Worm (Caenorhabditis elegans) whole organism, young adult: Measurements from ENCODE around the gene C30A5.16.

ENCODE experiments used
- F49E8.2 ChIP-seq: sonication (generic microtip); optimal IDR thresholded peaks from 3 replicates; lab custom pipeline; 2017; ENCODE audit warnings: missing genetic modification characterization, mild to moderate bottlenecking, missing compliant biosample characterization, antibody characterized with exemption, moderate library complexity; ENCODE audit not compliant: insufficient read depth
- T26A5.8 ChIP-seq: sonication (generic microtip); optimal IDR thresholded peaks from 2 replicates; lab custom pipeline; 2016; ENCODE audit warnings: missing genetic modification characterization, missing compliant biosample characterization
- ama-1 ChIP-seq, 3 experiments: fragments of 150-350 bp in 1 of 3; sonication (generic microtip) in 2 of 3; optimal IDR thresholded peaks; 2 replicates each; lab custom pipeline; 2014 to 2018; ENCODE audit warnings: missing biosample characterization in 2 of 3, missing genetic modification characterization in 2 of 3, missing genetic modification reagents in 2 of 3
- bed-2 ChIP-seq: fragments of 200-800 bp; sonication (Bioruptor generic); IDR thresholded peaks from 2 replicates; pipeline ENCODE4 v1.3.6; 2022; ENCODE audit warnings: missing genetic modification reagents, missing genetic modification characterization, missing compliant biosample characterization
- dpl-1 ChIP-seq: fragments of 150-350 bp; optimal IDR thresholded peaks from 2 replicates; lab custom pipeline; 2014; ENCODE audit warnings: missing biosample characterization, missing genetic modification reagents, missing genetic modification characterization
- lin-40 ChIP-seq: sonication (generic microtip); optimal IDR thresholded peaks from 2 replicates; lab custom pipeline; 2016; ENCODE audit warnings: missing genetic modification characterization, mild to moderate bottlenecking, missing compliant biosample characterization, missing genotype, missing genetic modification reagents
- lir-1 ChIP-seq: fragments of 200-800 bp; sonication (Bioruptor generic); conservative IDR thresholded peaks from 2 replicates; pipeline ENCODE4 v1.3.6; 2022; ENCODE audit warnings: missing genetic modification reagents, missing genetic modification characterization, missing compliant biosample characterization
- madf-6 ChIP-seq: fragments of 200-800 bp; sonication (Bioruptor generic); IDR thresholded peaks from 2 replicates; pipeline ENCODE4 v1.3.6; 2022; ENCODE audit warnings: missing genetic modification reagents, missing genetic modification characterization, missing compliant biosample characterization
- madf-8 ChIP-seq: fragments of 200-800 bp; sonication (Bioruptor generic); conservative IDR thresholded peaks from 2 replicates; pipeline ENCODE4 v1.3.6; 2022; ENCODE audit warnings: missing genetic modification reagents, missing genetic modification characterization, missing compliant biosample characterization
- mes-4 ChIP-seq: sonication (generic microtip); optimal IDR thresholded peaks from 2 replicates; lab custom pipeline; 2016; ENCODE audit warnings: missing genotype, missing genetic modification characterization, missing compliant biosample characterization
- nfyb-1 ChIP-seq: fragments of 200-800 bp; sonication (Bioruptor generic); IDR thresholded peaks from 2 replicates; pipeline ENCODE4 v1.3.6; 2022; ENCODE audit warnings: missing genetic modification reagents, missing genetic modification characterization, missing compliant biosample characterization
- pha-4 ChIP-seq: fragments of 150-350 bp; sonication (generic microtip); optimal IDR thresholded peaks from 2 replicates; lab custom pipeline; 2014; ENCODE audit warnings: missing biosample characterization, missing genetic modification reagents, missing genetic modification characterization
- sptf-2 ChIP-seq: fragments of 200-800 bp; sonication (Bioruptor generic); optimal IDR thresholded peaks from 2 replicates; lab custom pipeline; 2018; ENCODE audit warnings: mild to moderate bottlenecking, missing genetic modification characterization, missing compliant biosample characterization

ce11 chrIII:8172609-8173133 lies 45.3 kb upstream of the C30A5.16 start:
- TF ChIP-seq F49E8.2 (tag; lab: Kevin White, UChicago) (peak; percentile 9), ama-1 (optimal IDR thresholded peaks at IDR 0.05; lab: Kevin White, UChicago) (no peak), ama-1 (GFP tag; optimal IDR thresholded peaks at IDR 0.05; lab: Kevin White, UChicago) (peak in 1 of 2 experiments; percentile 56), sptf-2 (GFP tag; lab: Kevin White, UChicago) (no peak), pha-4 (tag; lab: Kevin White, UChicago) (no peak), madf-6 (GFP tag; lab: Robert Waterston, UW) (peak; percentile 23; the same call in 1 of the 2 replicates), bed-2 (no peak), dpl-1 (GFP tag; lab: Kevin White, UChicago) (no peak), mes-4 (tag; lab: Kevin White, UChicago) (no peak), lir-1 (no peak), madf-8 (GFP tag; lab: Robert Waterston, UW) (no peak), nfyb-1 (GFP tag; lab: Robert Waterston, UW) (no peak), lin-40 (tag; lab: Kevin White, UChicago) (no peak), T26A5.8 (tag; lab: Kevin White, UChicago) (no peak)
